Worm (Caenorhabditis elegans): ENCODE data around the gene cln-3.3.
"Not testable (repeated sequence)": the region's sequence is repeated elsewhere in the genome, so short reads cannot be mapped to it uniquely, and the experiment has no call there.

The cln-3.3 gene

ce11 chrV:8683787-8684186 lies 935 bp downstream of the cln-3.3 start:
- TF ChIP-seq K02D7.2 (tag; optimal IDR thresholded peaks at IDR 0.05): no peak
- TF ChIP-seq ahr-1 (tag; optimal IDR thresholded peaks at IDR 0.05): no peak
- TF ChIP-seq ceh-19 (GFP tag; optimal IDR thresholded peaks at IDR 0.05): no peak
- TF ChIP-seq hlh-8 (tag; optimal IDR thresholded peaks at IDR 0.05): no peak
- no peak for TF ChIP-seq pha-4 (tag; optimal IDR thresholded peaks at IDR 0.05)
- TF ChIP-seq mec-3 (tag; optimal IDR thresholded peaks at IDR 0.05; ENCODE audit: borderline replicate concordance): no peak
- no peak for TF ChIP-seq ztf-16 (tag; optimal IDR thresholded peaks at IDR 0.05)
- no peak for TF ChIP-seq ama-1 (optimal IDR thresholded peaks at IDR 0.05)
- TF ChIP-seq ceh-45 (GFP tag; IDR thresholded peaks at IDR 0.05): no peak

ce11 chrV:8686764-8687163 lies 3.9 kb downstream of the cln-3.3 start, which contains the start of gene ZC190.7:
Gene ZC190.7 (minus strand): TSS chrV:8686864.
- no peak for TF ChIP-seq ceh-48 (tag; optimal IDR thresholded peaks at IDR 0.05)
- TF ChIP-seq ets-4 (tag; optimal IDR thresholded peaks at IDR 0.05): no peak
- no peak for TF ChIP-seq pros-1 (tag; optimal IDR thresholded peaks at IDR 0.05)
- no peak for TF ChIP-seq nfya-1 (tag; optimal IDR thresholded peaks at IDR 0.05)
- TF ChIP-seq ceh-19 (GFP tag; optimal IDR thresholded peaks at IDR 0.05): no peak
- TF ChIP-seq ama-1 (optimal IDR thresholded peaks at IDR 0.05): no peak
- TF ChIP-seq rnt-1 (tag; optimal IDR thresholded peaks at IDR 0.05): no peak
- no peak for TF ChIP-seq dmd-4 (tag; optimal IDR thresholded peaks at IDR 0.05; ENCODE audit: borderline replicate concordance)
- TF ChIP-seq K02D7.2 (tag; optimal IDR thresholded peaks at IDR 0.05): no peak
- no peak for TF ChIP-seq unc-55 (GFP tag; optimal IDR thresholded peaks at IDR 0.05)
- no peak for TF ChIP-seq mec-3 (tag; optimal IDR thresholded peaks at IDR 0.05; ENCODE audit: borderline replicate concordance)
- no peak for TF ChIP-seq pha-2 (tag; optimal IDR thresholded peaks at IDR 0.05)
- no peak for TF ChIP-seq ceh-2 (tag; optimal IDR thresholded peaks at IDR 0.05)
- no peak for TF ChIP-seq dve-1 (tag; optimal IDR thresholded peaks at IDR 0.05)
- TF ChIP-seq ztf-16 (tag; optimal IDR thresholded peaks at IDR 0.05): no peak
- no peak for TF ChIP-seq fax-1 (tag; optimal IDR thresholded peaks at IDR 0.05)

- TF ChIP-seq ceh-2 (tag; optimal IDR thresholded peaks at IDR 0.05): no peak
- no peak for TF ChIP-seq pat-9 (tag; optimal IDR thresholded peaks at IDR 0.05)
- TF ChIP-seq fkh-10 (GFP tag; optimal IDR thresholded peaks at IDR 0.05): no peak
- TF ChIP-seq zip-5 (tag; optimal IDR thresholded peaks at IDR 0.05): no peak
- TF ChIP-seq unc-55 (GFP tag; optimal IDR thresholded peaks at IDR 0.05): no peak
- no peak for TF ChIP-seq unc-42 (tag; optimal IDR thresholded peaks at IDR 0.05)
- no peak for TF ChIP-seq ceh-19 (GFP tag; optimal IDR thresholded peaks at IDR 0.05)
- no peak for TF ChIP-seq nhr-232 (tag; optimal IDR thresholded peaks at IDR 0.05)
- TF ChIP-seq ceh-6 (GFP tag; optimal IDR thresholded peaks at IDR 0.05): no peak
- TF ChIP-seq ceh-45 (GFP tag; IDR thresholded peaks at IDR 0.05): no peak
- TF ChIP-seq Y22D7AL.16 (tag; optimal IDR thresholded peaks at IDR 0.05): no peak
- TF ChIP-seq pros-1 (tag; optimal IDR thresholded peaks at IDR 0.05): no peak
- no peak for TF ChIP-seq pha-4 (tag; optimal IDR thresholded peaks at IDR 0.05)
- no peak for TF ChIP-seq mec-3 (tag; optimal IDR thresholded peaks at IDR 0.05; ENCODE audit: borderline replicate concordance)
- TF ChIP-seq tbx-2 (tag; optimal IDR thresholded peaks at IDR 0.05): no peak
- no peak for TF ChIP-seq ttx-3 (tag; optimal IDR thresholded peaks at IDR 0.05)
- no peak for TF ChIP-seq ahr-1 (tag; optimal IDR thresholded peaks at IDR 0.05)
- no peak for TF ChIP-seq T23F11.4 (GFP tag; optimal IDR thresholded peaks at IDR 0.05)
- TF ChIP-seq nfya-1 (tag; optimal IDR thresholded peaks at IDR 0.05): no peak
Observed at ce11 chrV:8687707-8688106, 4.9 kb downstream of the cln-3.3 start, which contains the start of gene ZC190.8. Gene ZC190.8 (minus strand): TSS chrV:8687807.

ce11 chrV:8696218-8696617 lies 13.4 kb downstream of the cln-3.3 start, which contains the start of gene ZC190.10:
Gene ZC190.10 (minus strand): TSS chrV:8696318.
- not testable (repeated sequence) for TF ChIP-seq madf-2, che-1, elt-2 (tag; optimal IDR thresholded peaks at IDR 0.05)

DNA sequence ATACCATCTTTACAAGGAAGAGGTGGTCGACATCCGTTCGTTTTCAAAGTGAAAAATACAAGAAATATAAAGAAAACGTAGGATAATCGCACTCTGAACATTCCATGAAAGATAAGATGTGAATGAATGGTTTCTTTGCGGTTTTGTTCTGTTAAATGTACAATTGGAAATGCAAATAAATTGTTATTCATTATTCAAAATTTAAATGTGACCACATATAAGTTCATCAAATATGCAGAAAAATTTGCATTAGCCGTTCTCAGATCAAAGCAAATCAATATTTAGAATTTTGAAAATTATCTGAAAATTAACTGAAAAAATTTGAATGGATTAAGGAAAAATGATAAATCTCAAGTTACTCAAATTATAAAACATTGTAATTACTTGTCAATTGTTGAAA lies 29.1 kb downstream of the cln-3.3 start, which contains the start of gene ZC178.2:
Gene ZC178.2 (minus strand): TSS at position 101 of the 400 bp plus-strand sequence.
- TF ChIP-seq madf-2 (tag; optimal IDR thresholded peaks at IDR 0.05): no peak
- TF ChIP-seq hlh-15 (tag; optimal IDR thresholded peaks at IDR 0.05): no peak
- TF ChIP-seq fkh-6 (tag; optimal IDR thresholded peaks at IDR 0.05): no peak
- TF ChIP-seq ttx-3 (tag; optimal IDR thresholded peaks at IDR 0.05): no peak
- TF ChIP-seq ceh-2 (tag; optimal IDR thresholded peaks at IDR 0.05): no peak
- no peak for TF ChIP-seq pat-9 (tag; optimal IDR thresholded peaks at IDR 0.05)
- no peak for TF ChIP-seq ceh-6 (GFP tag; optimal IDR thresholded peaks at IDR 0.05)
- TF ChIP-seq dve-1 (tag; optimal IDR thresholded peaks at IDR 0.05): no peak
- TF ChIP-seq pros-1 (tag; optimal IDR thresholded peaks at IDR 0.05): no peak
